Comparison of ENCODE assay signal across 4 worm cellular contexts in genomic region chrV:1821287-1821686, ce11.
TF ChIP-seq lines count a peak whose summit lies in the region.

Gene gly-7, minus strand, starts transcription at chrV:1821323.
Gene mrpl-39, plus strand, starts transcription at chrV:1821579.

TF ChIP-seq in whole organism, L2 larva, 48 proteins besides CTCF, POLR2A, EP300 and RAD21 (continues in another document):
- no peak for TF ChIP-seq nhr-25 (tag; optimal IDR thresholded peaks at IDR 0.05; lab: Kevin White, UChicago)
- peak; percentile 23 for TF ChIP-seq C34F6.9 (tag; optimal IDR thresholded peaks at IDR 0.05; lab: Kevin White, UChicago)
- no peak for TF ChIP-seq ZK546.5 (tag; optimal IDR thresholded peaks at IDR 0.05; lab: Kevin White, UChicago)
- no peak for TF ChIP-seq egl-27 (tag; optimal IDR thresholded peaks at IDR 0.05; lab: Kevin White, UChicago)
- no peak for TF ChIP-seq nhr-12 (tag; optimal IDR thresholded peaks at IDR 0.05; lab: Kevin White, UChicago)
- no peak for TF ChIP-seq nhr-10 (tag; optimal IDR thresholded peaks at IDR 0.05; lab: Kevin White, UChicago)
- TF ChIP-seq crh-2 (tag; optimal IDR thresholded peaks at IDR 0.05; lab: Kevin White, UChicago) = peak; percentile 34
- TF ChIP-seq lsy-2 (tag; optimal IDR thresholded peaks at IDR 0.05; lab: Kevin White, UChicago) = peak in 1 of 2 experiments; percentile 35
- TF ChIP-seq ztf-4 (tag; optimal IDR thresholded peaks at IDR 0.05; lab: Kevin White, UChicago) = no peak
- peak; percentile 45 for TF ChIP-seq unc-55 (GFP tag; optimal IDR thresholded peaks at IDR 0.05; lab: Kevin White, UChicago)
- no peak for TF ChIP-seq sma-9 (GFP tag; optimal IDR thresholded peaks at IDR 0.05; lab: Kevin White, UChicago)
- no peak for TF ChIP-seq sma-9 (tag; optimal IDR thresholded peaks at IDR 0.05; lab: Kevin White, UChicago)
- TF ChIP-seq unc-62 (GFP tag; optimal IDR thresholded peaks at IDR 0.05; lab: Kevin White, UChicago) = no peak
- TF ChIP-seq lin-11 (tag; optimal IDR thresholded peaks at IDR 0.05; lab: Kevin White, UChicago) = peak; percentile 48
- TF ChIP-seq gmeb-1 (tag; optimal IDR thresholded peaks at IDR 0.05; lab: Kevin White, UChicago) = peak; percentile 56
- TF ChIP-seq peb-1 (tag; optimal IDR thresholded peaks at IDR 0.05; lab: Kevin White, UChicago) = no peak
- no peak for TF ChIP-seq mbf-1 (tag; optimal IDR thresholded peaks at IDR 0.05; lab: Kevin White, UChicago)
- TF ChIP-seq blmp-1 (tag; optimal IDR thresholded peaks at IDR 0.05; lab: Kevin White, UChicago; ENCODE audit: insufficient read depth) = no peak
- TF ChIP-seq ceh-82 (tag; optimal IDR thresholded peaks at IDR 0.05; lab: Kevin White, UChicago) = no peak
- no peak for TF ChIP-seq aly-2 (tag; optimal IDR thresholded peaks at IDR 0.05; lab: Kevin White, UChicago)
- TF ChIP-seq fos-1 (tag; optimal IDR thresholded peaks at IDR 0.05; lab: Kevin White, UChicago) = no peak
- no peak for TF ChIP-seq R02D3.7 (tag; optimal IDR thresholded peaks at IDR 0.05; lab: Kevin White, UChicago)
- no peak for TF ChIP-seq ztf-1 (GFP tag; conservative IDR thresholded peaks at IDR 0.05; lab: Robert Waterston, UW)
- peak; percentile 10 for TF ChIP-seq F13H6.1 (tag; optimal IDR thresholded peaks at IDR 0.05; lab: Kevin White, UChicago)

TF ChIP-seq in whole organism, L4 larva, 104 proteins besides CTCF, POLR2A, EP300 and RAD21:
- TF ChIP-seq mep-1 (tag; optimal IDR thresholded peaks at IDR 0.05; lab: Kevin White, UChicago) = peak; percentile 11
- TF ChIP-seq lin-38 (GFP tag; IDR thresholded peaks at IDR 0.05; lab: Robert Waterston, UW) = peak; percentile 38; the same call in 1 of the 2 replicates
- TF ChIP-seq daf-16 (GFP tag; optimal IDR thresholded peaks at IDR 0.05; lab: Kevin White, UChicago) = no peak
- peak; percentile 26 for TF ChIP-seq daf-16 (tag; optimal IDR thresholded peaks at IDR 0.05; lab: Kevin White, UChicago)
- TF ChIP-seq dpl-1 (GFP tag; optimal IDR thresholded peaks at IDR 0.05; lab: Kevin White, UChicago) = peak; percentile 45
- no peak for TF ChIP-seq D1046.2 (GFP tag; IDR thresholded peaks at IDR 0.05; lab: Robert Waterston, UW)
- no peak for TF ChIP-seq nhr-28 (tag; optimal IDR thresholded peaks at IDR 0.05; lab: Kevin White, UChicago)
- no peak for TF ChIP-seq zip-2 (tag; optimal IDR thresholded peaks at IDR 0.05; lab: Kevin White, UChicago)
- TF ChIP-seq lin-1 (GFP tag; IDR thresholded peaks at IDR 0.05; lab: Robert Waterston, UW) = peak; percentile 97
- TF ChIP-seq lsy-2 (tag; optimal IDR thresholded peaks at IDR 0.05; lab: Kevin White, UChicago) = peak in 1 of 2 experiments; percentile 50
- peak in 1 of 2 experiments; percentile 9 for TF ChIP-seq hif-1 (tag; optimal IDR thresholded peaks at IDR 0.05; lab: Kevin White, UChicago)
- TF ChIP-seq mes-2 (tag; optimal IDR thresholded peaks at IDR 0.05; lab: Kevin White, UChicago; ENCODE audit: poor library complexity, severe bottlenecking) = peak; percentile 76

TF ChIP-seq in whole organism, late embryonic, 69 proteins besides CTCF, POLR2A, EP300 and RAD21 (continues in another document):
- TF ChIP-seq pha-4 (tag; optimal IDR thresholded peaks at IDR 0.05; lab: Kevin White, UChicago) (no peak), elt-4 (tag; optimal IDR thresholded peaks at IDR 0.05; lab: Kevin White, UChicago) (no peak), lin-11 (tag; optimal IDR thresholded peaks at IDR 0.05; lab: Kevin White, UChicago) (peak; percentile 61), ceh-31 (tag; optimal IDR thresholded peaks at IDR 0.05; lab: Kevin White, UChicago) (peak; percentile 35), zip-5 (tag; optimal IDR thresholded peaks at IDR 0.05; lab: Kevin White, UChicago) (peak; percentile 16), sox-2 (GFP tag; IDR thresholded peaks at IDR 0.05; lab: Robert Waterston, UW) (no peak), C38D4.7 (GFP tag; optimal IDR thresholded peaks at IDR 0.05; lab: Kevin White, UChicago) (peak; percentile 59), ets-4 (tag; optimal IDR thresholded peaks at IDR 0.05; lab: Kevin White, UChicago) (no peak), K02D7.2 (tag; optimal IDR thresholded peaks at IDR 0.05; lab: Kevin White, UChicago) (no peak), nfya-1 (tag; optimal IDR thresholded peaks at IDR 0.05; lab: Kevin White, UChicago) (peak; percentile 59), che-1 (tag; optimal IDR thresholded peaks at IDR 0.05; lab: Kevin White, UChicago) (peak; percentile 47), hlh-15 (tag; optimal IDR thresholded peaks at IDR 0.05; lab: Kevin White, UChicago) (peak; percentile 8), sox-4 (tag; optimal IDR thresholded peaks at IDR 0.05; lab: Kevin White, UChicago) (peak; percentile 44), ceh-45 (GFP tag; IDR thresholded peaks at IDR 0.05; lab: Robert Waterston, UW) (peak; percentile 37; the same call in 1 of the 2 replicates), gmeb-2 (tag; optimal IDR thresholded peaks at IDR 0.05; lab: Kevin White, UChicago) (peak; percentile 47), pax-1 (tag; optimal IDR thresholded peaks at IDR 0.05; lab: Kevin White, UChicago) (no peak), lim-6 (tag; optimal IDR thresholded peaks at IDR 0.05; lab: Kevin White, UChicago) (no peak), dve-1 (tag; optimal IDR thresholded peaks at IDR 0.05; lab: Kevin White, UChicago) (no peak), madf-2 (tag; optimal IDR thresholded peaks at IDR 0.05; lab: Kevin White, UChicago) (peak; percentile 50), hlh-13 (GFP tag; optimal IDR thresholded peaks at IDR 0.05; lab: Kevin White, UChicago) (no peak), ceh-2 (tag; optimal IDR thresholded peaks at IDR 0.05; lab: Kevin White, UChicago) (no peak), ttx-3 (tag; optimal IDR thresholded peaks at IDR 0.05; lab: Kevin White, UChicago) (peak; percentile 27), F13H6.1 (tag; optimal IDR thresholded peaks at IDR 0.05; lab: Kevin White, UChicago) (no peak), ceh-34 (tag; optimal IDR thresholded peaks at IDR 0.05; lab: Kevin White, UChicago) (peak; percentile 15), elt-2 (tag; optimal IDR thresholded peaks at IDR 0.05; lab: Kevin White, UChicago) (peak; percentile 53), pqm-1 (tag; optimal IDR thresholded peaks at IDR 0.05; lab: Kevin White, UChicago) (no peak), unc-86 (tag; optimal IDR thresholded peaks at IDR 0.05; lab: Kevin White, UChicago) (peak; percentile 27), hlh-30 (tag; optimal IDR thresholded peaks at IDR 0.05; lab: Kevin White, UChicago; ENCODE audit: insufficient read depth) (no peak), ceh-18 (tag; optimal IDR thresholded peaks at IDR 0.05; lab: Kevin White, UChicago) (no peak), C08G9.2 (tag; optimal IDR thresholded peaks at IDR 0.05; lab: Kevin White, UChicago) (no peak), ceh-22 (tag; optimal IDR thresholded peaks at IDR 0.05; lab: Kevin White, UChicago) (no peak)

TF ChIP-seq in whole organism, mixed stage, embryonic, 35 proteins besides CTCF, POLR2A, EP300 and RAD21:
- no peak for TF ChIP-seq ztf-11 (tag; optimal IDR thresholded peaks at IDR 0.05; lab: Kevin White, UChicago)
- peak; percentile 31 for TF ChIP-seq drap-1 (GFP tag; optimal IDR thresholded peaks at IDR 0.05; lab: Kevin White, UChicago)
- TF ChIP-seq nhr-12 (tag; optimal IDR thresholded peaks at IDR 0.05; lab: Kevin White, UChicago) = no peak
- TF ChIP-seq flh-1 (GFP tag; optimal IDR thresholded peaks at IDR 0.05; lab: Kevin White, UChicago) = no peak
- TF ChIP-seq ceh-39 (tag; optimal IDR thresholded peaks at IDR 0.05; lab: Kevin White, UChicago) = no peak
- no peak for TF ChIP-seq sem-2 (GFP tag; optimal IDR thresholded peaks at IDR 0.05; lab: Kevin White, UChicago)
- TF ChIP-seq zip-8 (tag; optimal IDR thresholded peaks at IDR 0.05; lab: Kevin White, UChicago) = no peak
- no peak for TF ChIP-seq ceh-83 (GFP tag; optimal IDR thresholded peaks at IDR 0.05; lab: Kevin White, UChicago)
- TF ChIP-seq nhr-2 (tag; optimal IDR thresholded peaks at IDR 0.05; lab: Kevin White, UChicago) = no peak
- TF ChIP-seq sptf-1 (tag; optimal IDR thresholded peaks at IDR 0.05; lab: Kevin White, UChicago) = peak; percentile 73
- peak; percentile 29 for TF ChIP-seq blmp-1 (tag; optimal IDR thresholded peaks at IDR 0.05; lab: Kevin White, UChicago)
- no peak for TF ChIP-seq elt-3 (tag; optimal IDR thresholded peaks at IDR 0.05; lab: Kevin White, UChicago)
- TF ChIP-seq mep-1 (tag; optimal IDR thresholded peaks at IDR 0.05; lab: Kevin White, UChicago) = peak; percentile 5
- no peak for TF ChIP-seq nhr-76 (tag; optimal IDR thresholded peaks at IDR 0.05; lab: Kevin White, UChicago)
- TF ChIP-seq ham-2 (GFP tag; optimal IDR thresholded peaks at IDR 0.05; lab: Kevin White, UChicago) = peak; percentile 14
- TF ChIP-seq bed-3 (GFP tag; optimal IDR thresholded peaks at IDR 0.05; lab: Kevin White, UChicago) = peak; percentile 17
- TF ChIP-seq nhr-237 (tag; optimal IDR thresholded peaks at IDR 0.05; lab: Kevin White, UChicago) = peak; percentile 5
- peak; percentile 29 for TF ChIP-seq mls-2 (tag; optimal IDR thresholded peaks at IDR 0.05; lab: Kevin White, UChicago)
- TF ChIP-seq hlh-1 (tag; optimal IDR thresholded peaks at IDR 0.05; lab: Kevin White, UChicago) = peak; percentile 40
- no peak for TF ChIP-seq cnd-1 (tag; optimal IDR thresholded peaks at IDR 0.05; lab: Kevin White, UChicago)
- TF ChIP-seq lin-32 (GFP tag; optimal IDR thresholded peaks at IDR 0.05; lab: Kevin White, UChicago) = no peak
- TF ChIP-seq elt-1 (tag; optimal IDR thresholded peaks at IDR 0.05; lab: Kevin White, UChicago; ENCODE audit: borderline replicate concordance, insufficient read depth) = no peak
- TF ChIP-seq M03D4.4 (tag; optimal IDR thresholded peaks at IDR 0.05; lab: Kevin White, UChicago) = peak; percentile 48
- TF ChIP-seq unc-120 (tag; optimal IDR thresholded peaks at IDR 0.05; lab: Kevin White, UChicago; ENCODE audit: poor library complexity, severe bottlenecking) = peak; percentile 14
- no peak for TF ChIP-seq ces-1 (GFP tag; optimal IDR thresholded peaks at IDR 0.05; lab: Kevin White, UChicago)
- TF ChIP-seq lin-13 (tag; optimal IDR thresholded peaks at IDR 0.05; lab: Kevin White, UChicago) = no peak
- TF ChIP-seq unc-62 (GFP tag; optimal IDR thresholded peaks at IDR 0.05; lab: Kevin White, UChicago) = no peak
